Worm (Caenorhabditis elegans): ENCODE measurements around the gene clec-147.

DNA sequence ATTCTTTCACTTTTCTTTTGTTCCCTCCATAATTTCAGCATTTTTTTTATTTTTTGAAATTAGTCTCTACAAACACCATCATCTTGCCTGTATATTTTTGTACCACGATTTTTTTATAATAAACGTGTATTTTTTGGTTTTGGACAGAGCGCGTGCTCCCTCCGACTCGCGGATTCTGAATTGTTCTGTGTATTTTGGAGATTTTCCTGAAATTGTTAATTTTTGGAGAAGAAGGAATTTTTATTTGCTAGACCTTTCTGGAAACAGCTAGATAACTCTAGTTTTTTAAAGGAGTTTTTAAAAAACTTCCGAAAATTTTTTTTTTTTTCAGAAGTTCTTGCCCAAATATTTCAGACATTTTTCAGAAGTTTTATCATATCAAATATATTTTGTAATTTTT is 38.8 kb upstream of the clec-147 start, which contains the start of gene C01G12.13:
- TF ChIP-seq T23F11.4 (GFP tag; optimal IDR thresholded peaks at IDR 0.05): no peak
- TF ChIP-seq pax-1 (tag; optimal IDR thresholded peaks at IDR 0.05): no peak
- TF ChIP-seq ets-4 (tag; optimal IDR thresholded peaks at IDR 0.05): no peak
- no peak for TF ChIP-seq unc-55 (GFP tag; optimal IDR thresholded peaks at IDR 0.05)
- no peak for TF ChIP-seq madf-2 (tag; optimal IDR thresholded peaks at IDR 0.05)
- no peak for TF ChIP-seq fkh-6 (tag; optimal IDR thresholded peaks at IDR 0.05)
- TF ChIP-seq pag-3 (tag; optimal IDR thresholded peaks at IDR 0.05; ENCODE audit: borderline replicate concordance): no peak
- TF ChIP-seq fkh-10 (GFP tag; optimal IDR thresholded peaks at IDR 0.05): no peak
- no peak for TF ChIP-seq tbx-2 (tag; optimal IDR thresholded peaks at IDR 0.05)
- TF ChIP-seq dve-1 (tag; optimal IDR thresholded peaks at IDR 0.05): no peak
- TF ChIP-seq ama-1 (optimal IDR thresholded peaks at IDR 0.05): no peak
- no peak for TF ChIP-seq ceh-30 (tag; optimal IDR thresholded peaks at IDR 0.05)
- no peak for TF ChIP-seq lin-11 (tag; optimal IDR thresholded peaks at IDR 0.05)

Measured in whole organism, late embryonic.